Worm (Caenorhabditis elegans) whole organism, L1 larva: Measurements from ENCODE around the gene M01H9.2.

Experiments
- C04F5.9 ChIP-seq: sonication (generic microtip); optimal IDR thresholded peaks from 2 replicates; lab custom pipeline; 2016; ENCODE audit warnings: missing genetic modification characterization, missing compliant biosample characterization
- alr-1 ChIP-seq: fragments of 200-800 bp; sonication (Bioruptor generic); optimal IDR thresholded peaks from 2 replicates; lab custom pipeline; 2018; ENCODE audit warnings: borderline replicate concordance, mild to moderate bottlenecking, missing genetic modification characterization, missing compliant biosample characterization
- blmp-1 ChIP-seq: fragments of 150-350 bp; optimal IDR thresholded peaks from 2 replicates; lab custom pipeline; 2014; ENCODE audit warnings: missing biosample characterization, missing genetic modification characterization
- ceh-82 ChIP-seq, 3 experiments: fragments of 150-350 bp in 1 of 3; sonication (generic microtip) in 2 of 3; optimal IDR thresholded peaks; 2 replicates each; lab custom pipeline; 2014 to 2017; ENCODE audit warnings: missing biosample characterization in 3 of 3, missing genetic modification characterization in 3 of 3
- ceh-88 ChIP-seq: fragments of 200-800 bp; sonication (Bioruptor generic); IDR thresholded peaks from 2 replicates; pipeline ENCODE4 v1.3.6; 2022; ENCODE audit warnings: missing genetic modification characterization, missing compliant biosample characterization
- ceh-90 ChIP-seq: sonication (generic microtip); optimal IDR thresholded peaks from 2 replicates; lab custom pipeline; 2016; ENCODE audit warnings: missing genetic modification characterization, missing compliant biosample characterization
- ces-1 ChIP-seq: fragments of 150-350 bp; optimal IDR thresholded peaks from 2 replicates; lab custom pipeline; 2014; ENCODE audit warnings: missing biosample characterization, missing genetic modification reagents, missing genetic modification characterization
- dpl-1 ChIP-seq, 3 experiments: fragments of 150-350 bp in 2 of 3; sonication (generic microtip) in 1 of 3; optimal IDR thresholded peaks; 2 replicates each; lab custom pipeline; 2014 to 2017; ENCODE audit warnings: missing biosample characterization in 3 of 3, missing genetic modification characterization in 3 of 3, missing genetic modification reagents in 3 of 3
- efl-1 ChIP-seq, 4 experiments: fragments of 150-350 bp; optimal IDR thresholded peaks in 3 of 4; peaks in 1 of 4; 1 replicate in 1 of 4; 2 replicates in 3 of 4; lab custom pipeline; 2014; ENCODE audit warnings: missing biosample characterization in 2 of 4, missing genetic modification characterization in 2 of 4, missing genetic modification reagents in 2 of 4
- egl-13 ChIP-seq: sonication (generic microtip); optimal IDR thresholded peaks from 2 replicates; lab custom pipeline; 2016; ENCODE audit warnings: missing genotype, missing genetic modification reagents, missing genetic modification characterization, missing compliant biosample characterization
- egl-27 ChIP-seq, 2 experiments: fragments of 150-350 bp in 1 of 2; sonication (generic microtip); optimal IDR thresholded peaks; 3 replicates each; lab custom pipeline; 2017 to 2018; ENCODE audit warnings: missing biosample characterization in 2 of 2, missing genetic modification characterization in 2 of 2, missing genetic modification reagents in 2 of 2
- elt-3 ChIP-seq, 6 experiments: fragments of 150-350 bp in 1 of 6; sonication (generic microtip); optimal IDR thresholded peaks; 2 replicates each; lab custom pipeline; 2017 to 2018; ENCODE audit warnings: missing biosample characterization in 6 of 6, missing genetic modification characterization in 6 of 6, inconsistent platforms in 1 of 6
- hlh-17 ChIP-seq: fragments of 200-800 bp; sonication (Bioruptor generic); optimal IDR thresholded peaks from 2 replicates; lab custom pipeline; 2018; ENCODE audit warnings: missing genetic modification characterization, mild to moderate bottlenecking, missing compliant biosample characterization, moderate library complexity, borderline replicate concordance
- hlh-4 ChIP-seq: sonication (generic microtip); optimal IDR thresholded peaks from 2 replicates; lab custom pipeline; 2016; ENCODE audit warnings: mild to moderate bottlenecking, missing genetic modification characterization, missing compliant biosample characterization
- lin-13 ChIP-seq: fragments of 150-350 bp; optimal IDR thresholded peaks from 2 replicates; lab custom pipeline; 2014; ENCODE audit warnings: missing biosample characterization, missing genetic modification reagents, missing genetic modification characterization
- lin-14 ChIP-seq: fragments of 200-800 bp; sonication (Bioruptor generic); optimal IDR thresholded peaks from 2 replicates; lab custom pipeline; 2018; ENCODE audit warnings: mild to moderate bottlenecking, missing genetic modification characterization, moderate library complexity, missing compliant biosample characterization
- lin-35 ChIP-seq, 2 experiments: fragments of 150-350 bp; optimal IDR thresholded peaks; 2 replicates each; lab custom pipeline; 2014; ENCODE audit warnings: missing biosample characterization in 2 of 2, missing genetic modification characterization in 2 of 2, missing genetic modification reagents in 2 of 2
- lir-3 ChIP-seq: sonication (generic microtip); optimal IDR thresholded peaks from 2 replicates; lab custom pipeline; 2016; ENCODE audit warnings: mild to moderate bottlenecking, missing genetic modification characterization, moderate library complexity, missing compliant biosample characterization; ENCODE audit not compliant: poor library complexity
- lsy-2 ChIP-seq, 2 experiments: fragments of 150-350 bp; optimal IDR thresholded peaks; 2 replicates each; lab custom pipeline; 2014; ENCODE audit warnings: missing biosample characterization in 2 of 2, missing genetic modification characterization in 2 of 2
- mdl-1 ChIP-seq, 2 experiments: fragments of 150-350 bp; optimal IDR thresholded peaks; 2 replicates each; lab custom pipeline; 2014 to 2017; ENCODE audit warnings: missing biosample characterization in 2 of 2, missing genetic modification characterization in 2 of 2, inconsistent platforms in 1 of 2
- mep-1 ChIP-seq: fragments of 150-350 bp; optimal IDR thresholded peaks from 2 replicates; lab custom pipeline; 2014; ENCODE audit warnings: missing biosample characterization, missing genetic modification characterization
- nhr-11 ChIP-seq: fragments of 150-350 bp; optimal IDR thresholded peaks from 2 replicates; lab custom pipeline; 2014; ENCODE audit warnings: missing biosample characterization, missing genetic modification characterization
- nhr-12 ChIP-seq: sonication (generic microtip); optimal IDR thresholded peaks from 2 replicates; lab custom pipeline; 2017; ENCODE audit warnings: missing biosample characterization, missing genetic modification characterization
- nhr-19 ChIP-seq: fragments of 200-800 bp; sonication (Bioruptor generic); conservative IDR thresholded peaks from 2 replicates; pipeline ENCODE4 v1.3.6; 2022; ENCODE audit warnings: missing genetic modification characterization, missing compliant biosample characterization
- nhr-20 ChIP-seq: sonication (generic microtip); optimal IDR thresholded peaks from 2 replicates; lab custom pipeline; 2016; ENCODE audit warnings: mild to moderate bottlenecking, missing genetic modification characterization, missing compliant biosample characterization
- nhr-28 ChIP-seq: fragments of 150-350 bp; optimal IDR thresholded peaks from 2 replicates; lab custom pipeline; 2014; ENCODE audit warnings: missing biosample characterization, missing genetic modification characterization
- nhr-47 ChIP-seq: sonication (generic microtip); optimal IDR thresholded peaks from 2 replicates; lab custom pipeline; 2016; ENCODE audit warnings: mild to moderate bottlenecking, missing genetic modification characterization, moderate library complexity, missing compliant biosample characterization
- nhr-71 ChIP-seq: sonication (generic microtip); optimal IDR thresholded peaks from 2 replicates; lab custom pipeline; 2016; ENCODE audit warnings: mild to moderate bottlenecking, missing genetic modification characterization, moderate library complexity, missing compliant biosample characterization
- nhr-77 ChIP-seq: fragments of 150-350 bp; optimal IDR thresholded peaks from 2 replicates; lab custom pipeline; 2014; ENCODE audit warnings: missing biosample characterization, missing genetic modification characterization
- nhr-85 ChIP-seq: sonication (generic microtip); peaks from one replicate; lab custom pipeline; 2016; ENCODE audit warnings: missing genetic modification characterization, inconsistent platforms, missing compliant biosample characterization
- pag-3 ChIP-seq: sonication (generic microtip); optimal IDR thresholded peaks from 2 replicates; lab custom pipeline; 2017; ENCODE audit warnings: missing genetic modification characterization, mild to moderate bottlenecking, missing compliant biosample characterization, antibody characterized with exemption, borderline replicate concordance; ENCODE audit not compliant: insufficient read depth
- rnt-1 ChIP-seq: sonication (generic microtip); optimal IDR thresholded peaks from 2 replicates; lab custom pipeline; 2016; ENCODE audit warnings: mild to moderate bottlenecking, missing genetic modification characterization, moderate library complexity, missing compliant biosample characterization
- skn-1 ChIP-seq: fragments of 150-350 bp; optimal IDR thresholded peaks from 2 replicates; lab custom pipeline; 2014; ENCODE audit warnings: missing biosample characterization, missing genetic modification characterization
- snpc-4 ChIP-seq: fragments of 150-350 bp; optimal IDR thresholded peaks from 2 replicates; lab custom pipeline; 2014; ENCODE audit warnings: missing biosample characterization, missing genetic modification characterization
- snu-23 ChIP-seq: sonication (generic microtip); optimal IDR thresholded peaks from 2 replicates; lab custom pipeline; 2016; ENCODE audit warnings: missing genetic modification characterization, missing compliant biosample characterization
- sup-37 ChIP-seq: fragments of 200-800 bp; sonication (Bioruptor generic); optimal IDR thresholded peaks from 2 replicates; lab custom pipeline; 2018; ENCODE audit warnings: mild to moderate bottlenecking, missing genetic modification characterization, missing compliant biosample characterization
- swsn-7 ChIP-seq: sonication (generic microtip); optimal IDR thresholded peaks from 2 replicates; lab custom pipeline; 2016; ENCODE audit warnings: missing genetic modification characterization, missing compliant biosample characterization
- tlp-1 ChIP-seq: fragments of 150-350 bp; optimal IDR thresholded peaks from 2 replicates; lab custom pipeline; 2014; ENCODE audit warnings: missing biosample characterization, missing genetic modification characterization
- unc-130 ChIP-seq: fragments of 150-350 bp; optimal IDR thresholded peaks from 2 replicates; lab custom pipeline; 2017; ENCODE audit warnings: missing biosample characterization, missing genetic modification characterization, inconsistent platforms
- unc-62 ChIP-seq: fragments of 150-350 bp; optimal IDR thresholded peaks from 2 replicates; lab custom pipeline; 2014; ENCODE audit warnings: missing biosample characterization, missing genetic modification reagents, missing genetic modification characterization
- vab-15 ChIP-seq: sonication (generic microtip); optimal IDR thresholded peaks from 2 replicates; lab custom pipeline; 2017; ENCODE audit warnings: missing genotype, mild to moderate bottlenecking, missing genetic modification characterization, missing compliant biosample characterization
- zip-4 ChIP-seq: fragments of 200-800 bp; sonication (Bioruptor generic); optimal IDR thresholded peaks from 2 replicates; lab custom pipeline; 2018; ENCODE audit warnings: mild to moderate bottlenecking, missing genetic modification characterization, moderate library complexity, missing compliant biosample characterization

M01H9.2 gene

DNA sequence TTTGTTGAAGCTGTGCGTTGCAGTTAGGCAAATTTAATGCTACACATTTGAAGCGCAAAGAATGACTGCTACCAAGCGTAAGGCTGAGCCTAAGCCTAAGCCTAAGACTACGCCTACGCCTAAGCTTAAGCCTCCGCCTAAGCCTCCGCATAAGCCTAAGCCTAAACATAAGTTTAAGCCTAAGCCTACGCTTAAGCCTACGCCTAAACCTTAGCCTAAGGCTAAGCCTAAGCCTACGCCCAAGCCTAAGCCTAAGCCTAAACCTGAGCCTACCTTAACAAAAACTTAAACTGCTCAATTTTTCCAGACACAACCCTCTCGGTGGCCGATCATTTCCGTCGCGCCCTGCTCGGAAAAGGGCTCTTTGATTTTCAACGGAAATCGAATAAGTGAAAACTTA lies 3.7 kb downstream of the M01H9.2 start:
- no peak for TF ChIP-seq egl-13 (tag; lab: Kevin White, UChicago)
- TF ChIP-seq efl-1 (optimal IDR thresholded peaks at IDR 0.05; lab: Kevin White, UChicago), result no peak
- peak in 1 of 2 experiments; percentile 87 for TF ChIP-seq efl-1 (GFP tag; optimal IDR thresholded peaks at IDR 0.05 in 1 of 2; lab: Kevin White, UChicago)
- TF ChIP-seq nhr-85 (tag; lab: Kevin White, UChicago), result peak; percentile 27
- no peak for TF ChIP-seq nhr-47 (tag; lab: Kevin White, UChicago)

DNA sequence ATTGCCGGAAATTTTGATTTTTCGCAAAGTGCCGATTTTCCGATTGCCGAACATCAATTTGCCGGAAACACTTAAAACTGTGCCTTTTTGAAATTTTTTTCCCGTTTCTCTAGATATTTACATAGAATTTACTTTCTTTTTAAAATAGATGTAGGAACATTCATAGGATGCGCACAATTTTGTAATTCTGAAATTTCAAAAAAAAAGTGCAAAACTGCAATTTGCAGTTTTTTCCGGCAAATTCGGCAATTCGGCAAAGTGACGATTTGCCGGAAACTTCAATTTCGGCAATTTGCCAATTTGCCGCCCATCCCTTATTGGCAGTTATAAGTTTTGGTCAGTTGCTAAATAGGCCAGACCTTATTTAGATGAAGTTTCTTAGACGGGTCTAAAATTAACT lies 6.4 kb downstream of the M01H9.2 start:
- TF ChIP-seq nhr-11 (no peak), nhr-12 (tag; lab: Kevin White, UChicago) (no peak), elt-3 (tag; optimal IDR thresholded peaks at IDR 0.05; lab: Kevin White, UChicago) (no peak), nhr-47 (tag; lab: Kevin White, UChicago) (no peak), egl-27 (tag; optimal IDR thresholded peaks at IDR 0.05; lab: Kevin White, UChicago) (no peak), sup-37 (GFP tag; lab: Kevin White, UChicago) (no peak), vab-15 (tag; lab: Kevin White, UChicago) (no peak), lin-13 (no peak), unc-130 (tag; lab: Kevin White, UChicago) (no peak)

DNA sequence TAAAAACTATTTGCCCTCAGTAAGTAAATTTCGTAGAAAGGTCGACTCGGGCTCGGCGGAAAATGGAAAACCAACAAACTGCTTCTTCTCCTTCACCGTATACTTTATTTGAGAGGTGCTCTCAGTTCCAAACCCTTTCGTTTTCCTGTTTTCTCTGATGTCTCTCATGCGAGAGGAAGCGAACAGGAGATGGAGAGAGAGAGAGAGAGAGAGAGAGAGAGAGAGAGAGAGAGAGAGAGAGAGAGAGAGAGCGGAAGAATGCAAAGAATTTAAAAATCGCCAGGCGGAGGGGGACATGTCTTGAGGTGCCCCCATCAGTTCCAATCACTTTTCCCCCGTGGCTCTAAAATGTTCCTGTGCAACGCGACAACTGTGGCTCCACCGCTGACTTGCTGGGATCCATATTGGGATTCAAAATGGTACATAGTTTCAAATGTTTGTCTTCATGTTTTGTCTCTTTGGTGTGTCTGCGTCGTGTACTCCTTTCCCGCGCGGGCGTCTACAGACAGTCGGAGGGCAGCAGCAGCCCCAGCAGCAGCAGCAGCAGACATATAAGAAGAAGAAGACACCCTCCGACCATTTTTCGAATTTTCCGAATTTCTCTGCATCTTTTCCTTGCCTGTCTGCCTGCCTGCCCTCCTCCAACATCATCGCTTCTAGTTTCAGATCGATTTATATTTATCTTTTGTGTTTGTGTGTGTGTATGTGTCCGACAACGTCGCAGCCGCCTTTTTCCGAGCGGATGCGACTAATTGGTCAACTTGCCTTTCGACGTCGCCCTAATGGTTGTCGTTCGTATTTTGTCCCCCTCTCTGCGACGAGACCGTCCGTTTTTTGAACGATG lies 8.5 kb downstream of the M01H9.2 start, which contains the start of gene R08C7.11:
Gene R08C7.11, minus strand, starts transcription at position 608 of the 844 bp plus-strand sequence.
- no peak for TF ChIP-seq lir-3 (tag; lab: Kevin White, UChicago)
- TF ChIP-seq alr-1, result no peak
- peak; percentile 77 for TF ChIP-seq blmp-1
- peak; percentile 40 for TF ChIP-seq nhr-71 (tag; lab: Kevin White, UChicago)
- no peak for TF ChIP-seq zip-4 (GFP tag; lab: Kevin White, UChicago)
- TF ChIP-seq ceh-88 (GFP tag; lab: Robert Waterston, UW), result no peak
- TF ChIP-seq snpc-4 (tag; lab: Kevin White, UChicago), result no peak
- no peak for TF ChIP-seq mdl-1 (tag; optimal IDR thresholded peaks at IDR 0.05; lab: Kevin White, UChicago)
- no peak for TF ChIP-seq C04F5.9 (tag; lab: Kevin White, UChicago)
- peak in 1 of 3 experiments; percentile 15 for TF ChIP-seq ceh-82 (tag; optimal IDR thresholded peaks at IDR 0.05; lab: Kevin White, UChicago)
- peak; percentile 27 to 30 for TF ChIP-seq lsy-2 (tag; optimal IDR thresholded peaks at IDR 0.05; lab: Kevin White, UChicago)
- peak in 2 of 6 experiments; percentile 5 to 66 for TF ChIP-seq elt-3 (tag; optimal IDR thresholded peaks at IDR 0.05; lab: Kevin White, UChicago)
- no peak for TF ChIP-seq tlp-1
- no peak for TF ChIP-seq ces-1 (GFP tag; lab: Kevin White, UChicago)
- TF ChIP-seq unc-130 (tag; lab: Kevin White, UChicago), result peak; percentile 38
- TF ChIP-seq rnt-1 (tag; lab: Kevin White, UChicago), result peak; percentile 63
- no peak for TF ChIP-seq hlh-4 (tag; lab: Kevin White, UChicago)
- peak; percentile 34 for TF ChIP-seq sup-37 (GFP tag; lab: Kevin White, UChicago)
- TF ChIP-seq nhr-20 (tag; lab: Kevin White, UChicago), result peak; percentile 6
- TF ChIP-seq nhr-28 (tag; lab: Kevin White, UChicago), result no peak
- TF ChIP-seq pag-3 (tag; lab: Kevin White, UChicago), result no peak
- TF ChIP-seq nhr-85 (tag; lab: Kevin White, UChicago), result peak; percentile 82
- TF ChIP-seq nhr-19 (GFP tag; lab: Robert Waterston, UW), result peak; percentile 46; the same call in 1 of the 2 replicates
- no peak for TF ChIP-seq unc-62 (GFP tag; lab: Kevin White, UChicago)
- peak; percentile 60 for TF ChIP-seq lin-14 (GFP tag; lab: Kevin White, UChicago)
- no peak for TF ChIP-seq hlh-17 (GFP tag; lab: Kevin White, UChicago)
- TF ChIP-seq nhr-77, result peak; percentile 17
- TF ChIP-seq ceh-90 (tag; lab: Kevin White, UChicago), result no peak
- TF ChIP-seq nhr-47 (tag; lab: Kevin White, UChicago), result no peak
- no peak for TF ChIP-seq lin-35 (GFP tag; optimal IDR thresholded peaks at IDR 0.05; lab: Kevin White, UChicago)
- no peak for TF ChIP-seq egl-27 (tag; optimal IDR thresholded peaks at IDR 0.05; lab: Kevin White, UChicago)
- TF ChIP-seq dpl-1 (GFP tag; optimal IDR thresholded peaks at IDR 0.05; lab: Kevin White, UChicago), result peak; percentile 2 to 16 (median 14)
- peak; percentile 55 for TF ChIP-seq efl-1 (optimal IDR thresholded peaks at IDR 0.05; lab: Kevin White, UChicago)
- TF ChIP-seq efl-1 (GFP tag; optimal IDR thresholded peaks at IDR 0.05 in 1 of 2; lab: Kevin White, UChicago), result peak in 1 of 2 experiments; percentile 86
- TF ChIP-seq skn-1 (tag; lab: Kevin White, UChicago), result peak; percentile 5
- no peak for TF ChIP-seq vab-15 (tag; lab: Kevin White, UChicago)
- TF ChIP-seq swsn-7 (tag; lab: Kevin White, UChicago), result peak; percentile 18
- peak; percentile 28 for TF ChIP-seq mep-1 (tag; lab: Kevin White, UChicago)
- peak; percentile 39 for TF ChIP-seq snu-23
